Worm (Caenorhabditis elegans) whole organism, L2 larva: ENCODE data around the gene F32D8.13.

Experiments used
- C34F6.9 ChIP-seq: fragments of 150-350 bp; optimal IDR thresholded peaks from 2 replicates; lab custom pipeline; 2014; ENCODE audit warnings: missing biosample characterization, missing genetic modification characterization
- ceh-16 ChIP-seq: fragments of 150-350 bp; optimal IDR thresholded peaks from 2 replicates; lab custom pipeline; 2014; ENCODE audit warnings: missing biosample characterization, missing genetic modification characterization
- egl-27 ChIP-seq: sonication (generic microtip); optimal IDR thresholded peaks from 3 replicates; lab custom pipeline; 2017; ENCODE audit warnings: missing biosample characterization, missing genetic modification reagents, missing genetic modification characterization
- elt-3 ChIP-seq: sonication (generic microtip); optimal IDR thresholded peaks from 2 replicates; lab custom pipeline; 2017; ENCODE audit warnings: missing biosample characterization, missing genetic modification characterization
- fos-1 ChIP-seq: fragments of 150-350 bp; optimal IDR thresholded peaks from 2 replicates; lab custom pipeline; 2014; ENCODE audit warnings: missing biosample characterization, missing genetic modification characterization
- lin-39 ChIP-seq: fragments of 150-350 bp; optimal IDR thresholded peaks from 2 replicates; lab custom pipeline; 2014; ENCODE audit warnings: missing biosample characterization, missing genetic modification reagents, missing genetic modification characterization
- nhr-11 ChIP-seq: fragments of 150-350 bp; optimal IDR thresholded peaks from 2 replicates; lab custom pipeline; 2014; ENCODE audit warnings: missing biosample characterization, missing genetic modification characterization
- nhr-129 ChIP-seq: fragments of 150-350 bp; optimal IDR thresholded peaks from 2 replicates; lab custom pipeline; 2014; ENCODE audit warnings: missing biosample characterization, missing genetic modification characterization
- nhr-77 ChIP-seq: fragments of 150-350 bp; optimal IDR thresholded peaks from 2 replicates; lab custom pipeline; 2014; ENCODE audit warnings: missing biosample characterization, missing genetic modification characterization
- sem-4 ChIP-seq: fragments of 150-350 bp; optimal IDR thresholded peaks from 2 replicates; lab custom pipeline; 2014; ENCODE audit warnings: missing biosample characterization, missing genetic modification reagents, missing genetic modification characterization
- skn-1 ChIP-seq: sonication (generic microtip); optimal IDR thresholded peaks from 2 replicates; lab custom pipeline; 2017; ENCODE audit warnings: missing biosample characterization, missing genetic modification characterization
- unc-62 ChIP-seq: fragments of 150-350 bp; optimal IDR thresholded peaks from 2 replicates; lab custom pipeline; 2014; ENCODE audit warnings: missing biosample characterization, missing genetic modification reagents, missing genetic modification characterization
- zag-1 ChIP-seq: fragments of 150-350 bp; optimal IDR thresholded peaks from 2 replicates; lab custom pipeline; 2014; ENCODE audit warnings: missing biosample characterization, missing genetic modification characterization

DNA sequence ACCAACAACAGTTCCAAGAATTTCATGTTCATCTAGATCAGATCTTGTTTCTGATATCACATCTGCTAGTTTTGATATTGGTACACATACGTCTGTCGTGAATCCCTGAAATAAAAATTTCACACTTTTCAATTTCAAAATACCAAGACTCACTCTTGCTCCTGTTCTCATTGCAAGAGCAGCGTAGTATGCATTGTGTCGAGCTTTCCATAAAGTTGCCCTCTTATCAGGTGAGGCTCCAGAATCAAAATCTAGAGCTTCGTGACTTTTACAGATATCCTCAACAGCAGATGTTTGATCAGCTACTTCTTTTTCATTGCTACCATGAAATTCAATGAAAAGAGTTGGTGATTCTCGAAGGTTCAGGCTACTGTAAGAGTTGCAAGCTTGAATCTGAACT is 7.3 kb downstream of the F32D8.13 start, which contains the start of gene F32D8.11:
- no peak for TF ChIP-seq C34F6.9
- TF ChIP-seq nhr-129, result no peak
- no peak for TF ChIP-seq egl-27 (tag; lab: Kevin White, UChicago)
- no peak for TF ChIP-seq nhr-77 (tag; lab: Kevin White, UChicago)
- TF ChIP-seq unc-62 (GFP tag; lab: Kevin White, UChicago), result no peak
- no peak for TF ChIP-seq ceh-16 (tag; lab: Kevin White, UChicago)
- TF ChIP-seq elt-3 (tag; lab: Kevin White, UChicago), result no peak
- TF ChIP-seq nhr-11, result no peak
- no peak for TF ChIP-seq lin-39 (tag; lab: Kevin White, UChicago)
- no peak for TF ChIP-seq skn-1 (tag; lab: Kevin White, UChicago)
- TF ChIP-seq zag-1 (tag; lab: Kevin White, UChicago), result no peak
- no peak for TF ChIP-seq sem-4 (tag; lab: Kevin White, UChicago)
- no peak for TF ChIP-seq fos-1 (tag; lab: Kevin White, UChicago)
